Fruit fly (Drosophila melanogaster): Measurements from ENCODE around the gene CG16779.
A peak's percentile ranks its signal among the peaks of the same experiment; 100 is the strongest.

Gene CG16779

DNA sequence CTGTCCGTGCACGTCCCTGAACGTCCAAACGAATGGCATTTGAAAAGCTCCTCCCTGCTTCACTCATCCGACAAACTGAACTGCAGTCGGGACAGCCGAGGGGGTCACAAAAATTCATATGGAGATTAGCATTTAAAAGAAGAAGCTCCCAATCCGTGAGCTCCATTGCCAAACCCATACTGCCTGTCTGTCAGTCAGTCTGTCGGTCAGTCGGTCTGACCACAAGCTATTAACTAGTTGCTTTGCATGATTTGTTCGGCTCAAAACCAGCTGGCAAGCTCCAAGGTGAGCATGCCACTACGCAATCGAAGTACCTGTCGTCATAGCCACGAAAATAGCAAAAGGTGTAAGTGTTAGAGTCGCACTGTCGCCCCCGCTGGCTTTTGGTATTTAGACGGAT is 59.7 kb downstream of the CG16779 start:
- TF ChIP-seq CG17801 (GFP tag; optimal IDR thresholded peaks at IDR 0.05; ENCODE audit: partially characterized antibody): no peak

DNA sequence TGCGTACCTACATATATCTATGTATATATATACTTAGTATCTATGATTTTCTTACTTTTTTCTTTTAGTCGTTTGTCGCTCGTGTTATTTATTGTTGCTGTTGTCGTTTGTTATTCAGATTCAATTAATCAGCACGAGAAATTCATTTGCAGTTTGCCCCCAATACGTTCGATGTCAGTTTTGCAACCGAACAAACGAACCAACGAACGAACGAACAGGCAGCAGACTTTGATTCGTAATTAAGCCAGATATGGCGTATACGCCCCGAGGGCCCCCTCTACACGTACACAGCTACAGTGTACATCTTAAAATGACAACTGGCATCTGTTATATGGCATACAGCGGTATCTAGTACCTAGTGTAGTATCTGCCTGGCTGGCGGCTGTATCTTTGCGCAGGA is 60.2 kb downstream of the CG16779 start:
- TF ChIP-seq CG17801 (GFP tag; optimal IDR thresholded peaks at IDR 0.05; ENCODE audit: partially characterized antibody): no peak

- TF ChIP-seq CG17801 (GFP tag; optimal IDR thresholded peaks at IDR 0.05; ENCODE audit: partially characterized antibody): no peak
These were observed 62.9 kb downstream of the CG16779 start for dm6 chr3R:9430344-9431253.

DNA sequence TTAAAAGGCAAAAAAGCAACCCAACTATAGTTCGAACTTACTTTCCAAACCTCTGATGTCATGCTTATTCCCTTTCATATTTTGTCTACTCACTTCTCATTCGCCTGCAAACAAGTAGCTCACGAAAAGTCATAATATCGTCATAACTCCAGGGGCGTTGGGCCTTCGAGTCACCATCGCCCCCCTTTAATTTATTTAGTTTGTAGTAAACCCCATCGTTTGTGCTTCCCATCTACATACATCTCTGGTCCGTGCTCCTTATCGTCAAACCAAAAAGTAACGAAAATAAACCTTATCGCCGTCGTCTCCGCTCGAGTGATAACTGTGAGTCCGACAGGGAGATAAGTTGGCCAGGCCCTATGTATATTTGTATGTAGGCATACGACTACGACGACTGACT is 64.5 kb downstream of the CG16779 start:
- TF ChIP-seq CG17801 (GFP tag; optimal IDR thresholded peaks at IDR 0.05; ENCODE audit: partially characterized antibody): peak; percentile 22

DNA sequence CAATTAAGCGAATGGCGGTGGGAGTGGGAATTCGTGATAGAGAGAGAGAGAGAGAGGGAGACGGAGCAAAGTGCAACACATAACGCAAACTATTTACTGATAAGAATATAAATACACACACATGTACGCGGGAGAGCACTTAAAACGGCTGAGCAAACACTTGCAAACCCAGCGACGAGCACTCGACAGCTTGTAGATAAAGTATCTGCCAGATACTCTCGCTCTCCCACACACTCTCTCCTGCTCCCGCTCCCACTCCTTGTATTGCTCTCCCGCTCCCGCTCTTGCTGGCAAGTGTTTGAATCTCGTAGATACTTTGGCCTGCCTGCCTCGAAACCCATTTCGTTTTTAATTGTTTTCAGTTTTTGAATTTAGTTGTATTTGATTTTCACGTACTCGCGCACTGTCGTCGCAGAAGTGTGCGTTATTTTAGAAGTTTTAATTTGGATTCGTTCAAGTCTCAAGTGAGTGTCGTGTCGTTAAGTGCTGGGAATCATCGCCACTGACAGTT is 65.2 kb downstream of the CG16779 start:
- TF ChIP-seq CG17801 (GFP tag; optimal IDR thresholded peaks at IDR 0.05; ENCODE audit: partially characterized antibody): peak; percentile 10

DNA sequence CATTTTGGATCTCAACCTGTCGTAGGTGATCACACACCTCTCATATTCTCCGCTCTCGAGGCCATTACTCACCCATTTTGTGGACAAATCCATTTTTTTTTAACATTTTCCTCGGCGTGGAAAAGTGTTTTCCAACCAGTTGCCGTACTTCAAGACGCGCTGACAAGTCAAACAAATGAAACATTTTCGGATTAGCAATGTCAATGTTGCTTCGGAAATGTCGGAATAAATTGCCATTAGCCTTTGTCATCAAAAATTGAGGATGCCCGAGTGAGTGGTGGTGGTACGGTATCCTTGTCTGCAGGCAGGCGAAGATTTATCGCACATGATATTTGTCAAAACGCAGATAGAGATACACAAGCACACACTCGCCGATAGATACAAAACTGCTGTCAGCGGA is 66.1 kb downstream of the CG16779 start:
- TF ChIP-seq CG17801 (GFP tag; optimal IDR thresholded peaks at IDR 0.05; ENCODE audit: partially characterized antibody): no peak

DNA sequence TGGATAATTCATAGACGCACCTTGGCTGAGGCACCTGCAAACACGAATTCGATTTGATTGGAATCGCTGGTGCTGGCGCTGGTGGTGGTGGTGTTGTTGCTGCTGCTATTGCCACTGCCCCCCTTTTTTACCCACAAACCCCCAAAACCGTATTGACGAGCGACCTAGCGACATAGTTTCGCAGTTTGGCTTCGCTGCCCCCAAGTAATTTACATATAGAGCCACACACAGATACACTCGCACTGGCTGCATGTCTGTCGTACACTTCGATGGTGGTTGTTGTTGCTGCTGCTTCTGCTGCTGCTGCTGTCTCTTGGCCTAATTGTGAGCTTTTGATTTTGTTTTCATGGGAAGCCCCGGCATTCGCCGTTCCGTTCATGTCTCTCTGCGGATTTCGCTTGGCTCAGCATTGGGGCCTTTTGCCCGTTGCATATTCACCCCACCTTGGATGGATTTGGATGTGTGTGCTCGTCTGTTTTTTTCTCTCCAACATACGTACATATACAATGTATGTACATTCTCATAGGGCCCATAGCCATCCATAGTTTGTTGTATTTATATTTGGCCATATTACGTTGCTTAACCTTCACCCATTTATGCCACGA is 69.3 kb downstream of the CG16779 start:
- TF ChIP-seq CG17801 (GFP tag; optimal IDR thresholded peaks at IDR 0.05; ENCODE audit: partially characterized antibody): no peak

DNA sequence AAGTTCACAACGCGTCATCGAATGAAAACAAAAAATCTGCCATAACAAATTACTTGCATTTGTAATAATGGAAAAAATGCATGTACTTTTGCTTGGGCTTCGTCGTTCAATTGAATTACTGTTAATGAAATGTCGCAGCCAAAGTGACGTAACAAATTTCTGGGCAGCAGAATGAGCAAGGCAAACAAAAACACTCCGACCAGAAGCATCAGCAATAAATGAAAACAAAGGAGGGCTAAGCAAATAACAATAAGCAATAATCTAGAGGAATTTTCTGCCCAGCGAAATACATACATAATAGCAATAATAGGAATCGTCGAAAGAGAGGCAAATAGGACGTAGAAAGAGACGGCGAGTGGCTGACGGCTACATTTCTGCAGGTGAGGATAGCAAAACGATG is 71.1 kb downstream of the CG16779 start:
- TF ChIP-seq CG17801 (GFP tag; optimal IDR thresholded peaks at IDR 0.05; ENCODE audit: partially characterized antibody): peak; percentile 21

DNA sequence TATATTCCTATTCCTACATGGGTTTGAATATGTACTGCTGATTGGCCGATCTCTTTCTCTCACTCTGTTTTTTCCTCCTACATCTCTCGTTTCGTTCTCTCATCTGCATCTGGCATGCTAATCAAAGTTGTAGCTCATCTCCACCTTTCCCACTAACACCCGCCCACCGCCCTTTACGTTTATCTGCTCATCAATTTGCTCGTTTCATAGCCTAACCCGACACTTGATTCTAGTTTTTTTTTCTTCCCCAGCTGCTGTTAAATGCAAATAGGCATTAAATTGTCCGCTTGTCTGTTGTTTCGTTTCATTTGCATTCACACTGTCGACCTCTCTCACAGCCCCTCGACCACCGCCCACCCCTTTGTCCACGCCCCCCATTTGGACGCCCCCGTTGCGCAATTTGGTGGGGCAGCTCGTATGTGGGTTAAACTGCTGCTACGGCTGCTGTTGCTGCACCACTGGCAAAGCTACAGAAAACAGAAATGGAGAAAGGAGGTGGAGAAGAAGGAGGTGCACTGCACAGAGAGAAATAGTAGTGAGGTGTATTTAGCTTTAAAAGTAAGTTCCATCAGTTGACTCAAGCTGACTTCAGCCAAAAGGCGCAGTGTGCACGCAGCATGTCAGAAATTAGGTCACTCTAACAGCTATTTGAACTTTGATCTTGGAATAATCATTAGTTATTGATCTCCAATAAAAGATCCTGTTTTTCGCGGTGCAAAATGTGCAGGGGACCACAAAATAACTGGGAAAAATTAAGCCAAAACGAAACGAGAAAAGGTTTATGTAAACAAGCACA is 72.8 kb downstream of the CG16779 start:
- TF ChIP-seq CG17801 (GFP tag; optimal IDR thresholded peaks at IDR 0.05; ENCODE audit: partially characterized antibody): no peak

DNA sequence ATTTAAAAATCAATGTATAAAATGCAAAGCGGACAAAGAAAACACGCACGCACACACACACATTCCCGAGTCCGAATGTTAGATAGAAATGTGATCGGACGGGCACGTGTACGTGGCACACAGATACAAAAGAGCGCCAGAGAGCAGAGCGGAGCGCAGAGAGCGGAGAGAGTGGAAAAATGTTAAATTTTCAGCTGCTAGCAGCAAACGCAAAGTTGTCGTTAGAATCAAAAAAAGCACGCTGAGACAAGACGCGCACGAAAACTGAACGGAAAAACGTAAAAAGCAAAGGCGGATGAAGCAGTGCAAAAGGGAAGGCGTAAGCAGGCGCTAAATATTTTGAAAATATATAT is 74.2 kb downstream of the CG16779 start:
- peak; percentile 40 for TF ChIP-seq CG17801 (GFP tag; optimal IDR thresholded peaks at IDR 0.05; ENCODE audit: partially characterized antibody)

DNA sequence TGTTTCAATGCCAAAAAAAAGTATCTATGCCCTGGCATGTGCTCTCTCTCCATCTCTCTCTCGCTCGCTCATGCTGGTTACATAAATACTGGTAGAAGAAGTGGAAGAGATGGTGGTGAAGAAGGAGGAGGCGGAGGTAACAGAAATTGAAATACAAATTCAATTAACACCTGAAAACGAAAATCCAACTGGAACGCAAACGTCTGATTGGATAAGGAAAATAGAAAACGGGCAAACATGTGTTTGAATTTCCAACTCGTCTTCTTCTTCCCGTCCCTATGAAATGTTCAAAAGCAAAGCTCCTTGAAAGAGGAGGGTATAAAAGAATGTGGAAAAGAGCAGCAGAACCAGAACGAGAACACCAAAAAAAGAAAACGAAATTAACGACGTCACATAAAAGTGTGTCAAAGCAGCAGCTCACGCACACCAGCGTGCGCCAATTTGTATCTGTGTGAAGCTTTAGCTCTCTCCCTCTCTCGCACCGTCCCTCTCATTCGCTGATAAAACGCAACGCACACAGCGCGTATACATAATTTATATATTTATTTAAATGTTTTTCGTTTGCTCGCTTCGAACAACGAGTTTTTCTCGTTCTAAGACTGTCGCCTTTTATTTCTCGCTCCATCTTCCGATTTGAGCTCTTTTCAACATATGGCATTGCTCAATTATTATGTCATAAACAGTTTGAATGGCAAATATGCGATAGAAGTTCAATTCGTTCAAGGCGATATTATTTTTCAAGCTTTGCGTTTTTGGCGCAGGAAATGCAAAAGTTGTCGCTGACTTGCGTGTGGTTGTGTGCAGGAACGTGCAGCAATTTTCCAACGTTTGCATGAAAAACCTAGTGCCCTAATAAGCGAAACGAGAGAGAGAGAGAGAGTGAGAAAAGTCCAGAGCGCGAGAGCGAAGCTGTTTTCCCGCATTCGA is 74.8 kb downstream of the CG16779 start:
- TF ChIP-seq CG17801 (GFP tag; optimal IDR thresholded peaks at IDR 0.05; ENCODE audit: partially characterized antibody): no peak

- TF ChIP-seq CG17801 (GFP tag; optimal IDR thresholded peaks at IDR 0.05; ENCODE audit: partially characterized antibody): peak; percentile 53
These were observed 75.7 kb downstream of the CG16779 start, which contains the start of gene ps for dm6 chr3R:9417577-9418334. Gene ps, plus strand, starts transcription at chr3R:9417940.

- TF ChIP-seq CG17801 (GFP tag; optimal IDR thresholded peaks at IDR 0.05; ENCODE audit: partially characterized antibody): no peak
These were observed 76.5 kb downstream of the CG16779 start for dm6 chr3R:9416951-9417350.
